Worm (Caenorhabditis elegans) whole organism, L3 larva: ENCODE results near the gene cpg-2.

Experiments used
- ama-1 ChIP-seq: fragments of 150-350 bp; optimal IDR thresholded peaks from 2 replicates; lab custom pipeline; 2018
- egl-27 ChIP-seq: sonication (generic microtip); optimal IDR thresholded peaks from 4 replicates; lab custom pipeline; 2017; ENCODE audit warnings: missing biosample characterization, missing genetic modification reagents, missing genetic modification characterization
- lin-39 ChIP-seq: fragments of 150-350 bp; optimal IDR thresholded peaks from 2 replicates; lab custom pipeline; 2018; ENCODE audit warnings: missing biosample characterization, missing genetic modification reagents, missing genetic modification characterization
- nhr-12 ChIP-seq: fragments of 150-350 bp; optimal IDR thresholded peaks from 2 replicates; lab custom pipeline; 2014; ENCODE audit warnings: missing biosample characterization, missing genetic modification characterization
- nhr-237 ChIP-seq: fragments of 150-350 bp; optimal IDR thresholded peaks from 2 replicates; lab custom pipeline; 2014; ENCODE audit warnings: missing biosample characterization, missing genetic modification characterization
- nhr-28 ChIP-seq: fragments of 150-350 bp; optimal IDR thresholded peaks from 2 replicates; lab custom pipeline; 2014; ENCODE audit warnings: missing biosample characterization, missing genetic modification characterization
- nhr-77 ChIP-seq: fragments of 150-350 bp; optimal IDR thresholded peaks from 2 replicates; lab custom pipeline; 2014; ENCODE audit warnings: missing biosample characterization, missing genetic modification characterization
- sea-2 ChIP-seq: fragments of 150-350 bp; sonication (generic microtip); optimal IDR thresholded peaks from 4 replicates; lab custom pipeline; 2014; ENCODE audit warnings: missing biosample characterization, missing genetic modification reagents, missing genetic modification characterization

- TF ChIP-seq ama-1 (lab: Kevin White, UChicago) (no peak), lin-39 (tag; lab: Kevin White, UChicago) (no peak), egl-27 (tag; lab: Kevin White, UChicago) (no peak), nhr-28 (no peak), sea-2 (GFP tag; lab: Kevin White, UChicago) (no peak), nhr-237 (tag; lab: Kevin White, UChicago) (no peak), nhr-12 (tag; lab: Kevin White, UChicago) (no peak), nhr-77 (tag; lab: Kevin White, UChicago) (no peak)
Measured at ce11 chrIII:7083106-7083505, 20.7 kb downstream of the cpg-2 start.
